Fruit fly (Drosophila melanogaster): ENCODE results near the gene CG13385.

DNA sequence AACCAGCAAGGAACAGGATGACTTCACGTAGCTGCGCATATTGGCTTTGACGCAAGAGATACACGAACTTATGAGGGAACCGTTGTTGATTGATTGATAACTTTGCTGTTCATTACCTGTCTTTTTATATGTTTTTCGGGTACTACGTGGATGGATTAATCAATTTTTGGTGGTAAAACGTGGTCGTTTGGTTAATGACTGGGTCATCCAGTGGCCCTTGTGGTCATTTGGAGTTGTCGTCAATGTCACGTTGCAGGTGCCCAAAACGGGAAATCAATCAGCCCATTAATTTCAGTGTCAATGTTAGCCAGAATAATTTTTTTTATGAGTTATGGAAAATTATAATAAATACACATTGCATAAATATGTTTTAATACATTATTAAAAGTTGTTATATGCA is 7.2 kb upstream of the CG13385 start, which contains the start of gene CG42819:
- no peak for TF ChIP-seq CTCF (optimal IDR thresholded peaks at IDR 0.05)
- no peak for TF ChIP-seq CG8478 (optimal IDR thresholded peaks at IDR 0.05)
